Fruit fly (Drosophila melanogaster): Measurements from ENCODE around the gene SNF4Agamma.

SNF4Agamma gene

DNA sequence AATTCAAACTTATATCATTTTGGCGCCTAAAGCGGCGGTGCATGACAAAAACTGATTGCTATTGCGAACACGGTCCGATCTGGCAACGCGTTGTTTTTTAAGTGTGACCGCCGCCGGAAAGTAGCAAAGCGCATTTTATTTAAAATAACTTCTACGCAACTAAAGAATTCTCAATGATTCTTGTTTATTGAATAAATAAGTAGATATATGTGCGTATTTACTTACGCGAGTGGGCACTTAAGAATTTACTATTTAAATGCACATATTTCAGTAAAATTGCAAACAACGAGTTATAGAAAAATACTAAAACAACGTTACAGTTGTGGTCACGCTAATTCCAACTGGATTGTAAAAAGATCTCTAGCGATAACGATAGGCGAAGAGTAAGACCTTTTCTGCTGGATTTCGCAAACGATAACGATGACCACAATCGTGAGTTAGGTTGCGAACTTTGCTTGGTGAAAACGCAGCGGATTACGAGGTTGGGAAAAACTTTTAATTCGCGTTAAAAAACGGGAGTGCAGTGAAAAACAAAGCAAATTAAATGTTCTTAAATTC is 15.5 kb downstream of the SNF4Agamma start (continued):
- TF ChIP-seq CG15696 (tag; optimal IDR thresholded peaks at IDR 0.05) (no peak), CG18011 (GFP tag; optimal IDR thresholded peaks at IDR 0.05) (peak; percentile 99), CG12219 (GFP tag; optimal IDR thresholded peaks at IDR 0.05) (no peak), bcd (GFP tag; optimal IDR thresholded peaks at IDR 0.05) (peak; percentile 51), CG2120 (GFP tag; optimal IDR thresholded peaks at IDR 0.05) (peak; percentile 45), Sin3A (optimal IDR thresholded peaks at IDR 0.05) (peak; percentile 95), Elba2 (GFP tag; optimal IDR thresholded peaks at IDR 0.05) (peak; percentile 5), Pdp1 (GFP tag; optimal IDR thresholded peaks at IDR 0.05) (peak in 1 of 2 experiments; percentile 64), Trl (optimal IDR thresholded peaks at IDR 0.05) (no peak), Trl (GFP tag; optimal IDR thresholded peaks at IDR 0.05) (peak; percentile 6), gem (tag; optimal IDR thresholded peaks at IDR 0.05) (peak; percentile 10), jumu (GFP tag; optimal IDR thresholded peaks at IDR 0.05) (peak; percentile 19), nerfin-2 (GFP tag; IDR thresholded peaks at IDR 0.05; ENCODE audit: partially characterized antibody) (no peak), Jarid2 (GFP tag; optimal IDR thresholded peaks at IDR 0.05) (peak; percentile 67), Adf1 (GFP tag; IDR thresholded peaks at IDR 0.05) (no peak), CG15514 (GFP tag; optimal IDR thresholded peaks at IDR 0.05) (peak; percentile 40), CG9797 (GFP tag; optimal IDR thresholded peaks at IDR 0.05) (peak; percentile 92), CG4707 (GFP tag; optimal IDR thresholded peaks at IDR 0.05) (no peak), oc (tag; optimal IDR thresholded peaks at IDR 0.05) (peak; percentile 13), CG10979 (tag; optimal IDR thresholded peaks at IDR 0.05) (no peak), gsb-n (tag; optimal IDR thresholded peaks at IDR 0.05) (peak; percentile 29), CG7963 (GFP tag; IDR thresholded peaks at IDR 0.05; ENCODE audit: partially characterized antibody) (no peak; the same call in 2 of the 3 replicates), stc (GFP tag; IDR thresholded peaks at IDR 0.05) (no peak), Lhr (GFP tag; optimal IDR thresholded peaks at IDR 0.05) (peak; percentile 94), tin (GFP tag; optimal IDR thresholded peaks at IDR 0.05) (no peak), slbo (GFP tag; IDR thresholded peaks at IDR 0.05) (0 out of 2 replicates have a peak, but pooled peaks have one; percentile 9), chinmo (GFP tag; IDR thresholded peaks at IDR 0.05; ENCODE audit: partially characterized antibody) (0 out of 4 replicates have a peak, but pooled peaks have one; percentile 65), pzg (GFP tag; optimal IDR thresholded peaks at IDR 0.05) (peak; percentile 85), prd (optimal IDR thresholded peaks at IDR 0.05) (no peak), prd (GFP tag; IDR thresholded peaks at IDR 0.05) (no peak), pfk (GFP tag; optimal IDR thresholded peaks at IDR 0.05) (no peak), sd (tag; optimal IDR thresholded peaks at IDR 0.05) (no peak), ATbp (GFP tag; optimal IDR thresholded peaks at IDR 0.05) (no peak), CG8290 (GFP tag; optimal IDR thresholded peaks at IDR 0.05) (no peak), CG8290 (tag; optimal IDR thresholded peaks at IDR 0.05) (peak in 1 of 2 experiments; percentile 29), CG34224 (GFP tag; IDR thresholded peaks at IDR 0.05; ENCODE audit: partially characterized antibody) (peak; percentile 67), CG33213 (GFP tag; optimal IDR thresholded peaks at IDR 0.05) (peak; percentile 82), danr (GFP tag; IDR thresholded peaks at IDR 0.05) (no peak), CG17385 (GFP tag; optimal IDR thresholded peaks at IDR 0.05) (no peak), CG11504 (tag; optimal IDR thresholded peaks at IDR 0.05) (peak; percentile 26), CG1233 (GFP tag; optimal IDR thresholded peaks at IDR 0.05) (no peak), CG10543 (GFP tag; optimal IDR thresholded peaks at IDR 0.05) (no peak), Oli (tag; optimal IDR thresholded peaks at IDR 0.05) (no peak), Med (GFP tag) (peak; percentile 82), unc-4 (GFP tag; IDR thresholded peaks at IDR 0.05; ENCODE audit: partially characterized antibody) (peak; percentile 60), sna (GFP tag; IDR thresholded peaks at IDR 0.05; ENCODE audit: partially characterized antibody) (peak; percentile 71), CG3847 (GFP tag; IDR thresholded peaks at IDR 0.05) (peak; percentile 70), tna (GFP tag; IDR thresholded peaks at IDR 0.05; ENCODE audit: partially characterized antibody) (peak; percentile 53; the same call in 1 of the 2 replicates), ab (GFP tag; optimal IDR thresholded peaks at IDR 0.05) (no peak), Side (GFP tag; optimal IDR thresholded peaks at IDR 0.05) (peak; percentile 1)
